Worm (Caenorhabditis elegans): Measurements from ENCODE around the gene hoe-1.
A peak's percentile ranks its signal among the peaks of the same experiment; 100 is the strongest.
"Not testable (repeated sequence)": the region's sequence is repeated elsewhere in the genome, so short reads cannot be mapped to it uniquely, and the experiment has no call there.

The hoe-1 gene

ce11 chrIV:4721247-4721646 is 22.8 kb downstream of the hoe-1 start:
- TF ChIP-seq lin-38 (GFP tag; IDR thresholded peaks at IDR 0.05) = peak; percentile 72

- TF ChIP-seq arid-1 (GFP tag; conservative IDR thresholded peaks at IDR 0.05) = peak; percentile 90
- TF ChIP-seq mdt-29 (GFP tag; IDR thresholded peaks at IDR 0.05) = peak; percentile 92
- peak; percentile 74; the same call in 1 of the 2 replicates for TF ChIP-seq daf-8 (GFP tag; IDR thresholded peaks at IDR 0.05)
- peak in 1 of 2 experiments; percentile 96; a peak in 2 of 4 replicates for TF ChIP-seq madf-5 (GFP tag; IDR thresholded peaks at IDR 0.05)
- TF ChIP-seq Y75B8A.6 (GFP tag; IDR thresholded peaks at IDR 0.05) = peak; percentile 91
- TF ChIP-seq dmd-8 (GFP tag; IDR thresholded peaks at IDR 0.05) = 0 out of 2 replicates have a peak, but pooled peaks have one; percentile 10
- peak; percentile 58; the same call in 1 of the 2 replicates for TF ChIP-seq snpc-1.2 (GFP tag; IDR thresholded peaks at IDR 0.05)
- peak; percentile 65 to 88 for TF ChIP-seq lsy-2 (tag; optimal IDR thresholded peaks at IDR 0.05)
- peak; percentile 95 for TF ChIP-seq ZK337.2 (GFP tag; IDR thresholded peaks at IDR 0.05)
- TF ChIP-seq mes-2 (tag; optimal IDR thresholded peaks at IDR 0.05; ENCODE audit: poor library complexity, severe bottlenecking) = peak; percentile 72
- peak; percentile 92 for TF ChIP-seq saeg-2 (GFP tag; IDR thresholded peaks at IDR 0.05)
- peak; percentile 59; the same call in 1 of the 2 replicates for TF ChIP-seq nhr-41 (GFP tag; IDR thresholded peaks at IDR 0.05)
- peak; percentile 83; the same call in 1 of the 2 replicates for TF ChIP-seq tag-97 (GFP tag; IDR thresholded peaks at IDR 0.05)
- peak; percentile 28 for TF ChIP-seq nhr-102 (tag; optimal IDR thresholded peaks at IDR 0.05)
- TF ChIP-seq D1046.2 (GFP tag; IDR thresholded peaks at IDR 0.05) = peak; percentile 96
- TF ChIP-seq lin-29 (GFP tag; IDR thresholded peaks at IDR 0.05) = peak; percentile 98
- peak; percentile 93 for TF ChIP-seq pha-4 (GFP tag; IDR thresholded peaks at IDR 0.05)
- not testable (repeated sequence) for TF ChIP-seq pha-4 (tag; optimal IDR thresholded peaks at IDR 0.05)
- peak; percentile 99 for TF ChIP-seq nhr-42 (GFP tag; IDR thresholded peaks at IDR 0.05)
- TF ChIP-seq rbr-2 (tag; optimal IDR thresholded peaks at IDR 0.05) = peak; percentile 53
- TF ChIP-seq spr-1 (tag; optimal IDR thresholded peaks at IDR 0.05) = peak; percentile 14
- peak; percentile 89 for TF ChIP-seq vab-7 (GFP tag; IDR thresholded peaks at IDR 0.05)
- peak; percentile 99 for TF ChIP-seq lin-38 (GFP tag; IDR thresholded peaks at IDR 0.05)
- peak; percentile 95 for TF ChIP-seq madf-9 (GFP tag; conservative IDR thresholded peaks at IDR 0.05)
- peak; percentile 98 for TF ChIP-seq hmg-1.1 (GFP tag; IDR thresholded peaks at IDR 0.05)
- peak; percentile 95 for TF ChIP-seq php-3 (GFP tag; IDR thresholded peaks at IDR 0.05)
- TF ChIP-seq ceh-20 (GFP tag; IDR thresholded peaks at IDR 0.05) = peak; percentile 98
- TF ChIP-seq dmd-9 (GFP tag; IDR thresholded peaks at IDR 0.05) = peak; percentile 97
- TF ChIP-seq egl-43 (GFP tag; IDR thresholded peaks at IDR 0.05) = peak; percentile 95
- peak; percentile 96 for TF ChIP-seq dmd-6 (GFP tag; IDR thresholded peaks at IDR 0.05)
- peak; percentile 65; the same call in 1 of the 2 replicates for TF ChIP-seq mxl-2 (GFP tag; conservative IDR thresholded peaks at IDR 0.05)
- peak; percentile 52; the same call in 1 of the 2 replicates for TF ChIP-seq set-16 (GFP tag; IDR thresholded peaks at IDR 0.05)
- peak; percentile 97 for TF ChIP-seq T26A8.4 (GFP tag; IDR thresholded peaks at IDR 0.05)
- peak; percentile 24 for TF ChIP-seq mxl-3 (GFP tag; optimal IDR thresholded peaks at IDR 0.05)
- peak; percentile 94 for TF ChIP-seq tra-1 (GFP tag; IDR thresholded peaks at IDR 0.05)
- TF ChIP-seq ctbp-1 (GFP tag; IDR thresholded peaks at IDR 0.05) = peak; percentile 96
- TF ChIP-seq ceh-44 (GFP tag; IDR thresholded peaks at IDR 0.05) = peak; percentile 78
- peak; percentile 86 for TF ChIP-seq lin-1 (GFP tag; IDR thresholded peaks at IDR 0.05)
- TF ChIP-seq dpl-1 (GFP tag; optimal IDR thresholded peaks at IDR 0.05) = peak; percentile 10
- peak; percentile 97 for TF ChIP-seq zfp-3 (GFP tag; conservative IDR thresholded peaks at IDR 0.05)
- peak; percentile 75 for TF ChIP-seq Y48G9A.11 (GFP tag; IDR thresholded peaks at IDR 0.05)
These were observed 23.5 kb downstream of the hoe-1 start for ce11 chrIV:4720522-4720921.
